Fruit fly (Drosophila melanogaster) whole organism, embryonic: Measurements from ENCODE around the gene COX7B.

Source experiments
- Asciz ChIP-seq: fragments of 200-800 bp; sonication (Bioruptor generic); optimal IDR thresholded peaks from 2 replicates; lab custom pipeline; 2017; ENCODE audit warnings: missing biosample characterization, mild to moderate bottlenecking, missing genetic modification characterization, missing genetic modification reagents
- Bdp1 ChIP-seq: fragments of 200-800 bp; sonication (Bioruptor generic); optimal IDR thresholded peaks from 3 replicates; lab custom pipeline; 2016; ENCODE audit warnings: missing biosample characterization, missing genetic modification characterization
- Blimp-1 ChIP-seq: fragments of 200-800 bp; sonication (Bioruptor generic); optimal IDR thresholded peaks from 3 replicates; lab custom pipeline; 2018; ENCODE audit warnings: missing biosample characterization, missing genetic modification characterization, mild to moderate bottlenecking, moderate library complexity, missing genetic modification reagents
- CG10267 ChIP-seq: fragments of 200-800 bp; sonication (Bioruptor generic); optimal IDR thresholded peaks from 2 replicates; lab custom pipeline; 2018; ENCODE audit warnings: missing biosample characterization, mild to moderate bottlenecking, missing genetic modification characterization, moderate library complexity
- CG10274 ChIP-seq: fragments of 200-800 bp; sonication (Bioruptor generic); optimal IDR thresholded peaks from 3 replicates; lab custom pipeline; 2017; ENCODE audit warnings: missing biosample characterization, mild to moderate bottlenecking, missing genetic modification characterization
- CG11456 ChIP-seq: fragments of 200-800 bp; sonication (Bioruptor generic); IDR thresholded peaks from 3 replicates; pipeline ENCODE4 v1.3.6; 2022; ENCODE audit warnings: missing biosample characterization, missing genetic modification characterization
- CG12236 ChIP-seq: fragments of 200-800 bp; sonication (Bioruptor generic); optimal IDR thresholded peaks from 2 replicates; lab custom pipeline; 2016; ENCODE audit warnings: missing biosample characterization, missing genetic modification characterization
- CG12744 ChIP-seq: fragments of 200-800 bp; sonication (Bioruptor generic); optimal IDR thresholded peaks from 2 replicates; lab custom pipeline; 2016; ENCODE audit warnings: missing biosample characterization, missing genetic modification characterization
- CG13894 ChIP-seq: fragments of 200-800 bp; sonication (Bioruptor generic); optimal IDR thresholded peaks from 3 replicates; lab custom pipeline; 2018; ENCODE audit warnings: missing biosample characterization, mild to moderate bottlenecking, missing genetic modification characterization, moderate library complexity
- CG1647 ChIP-seq: fragments of 200-800 bp; sonication (Bioruptor generic); optimal IDR thresholded peaks from 3 replicates; lab custom pipeline; 2016; ENCODE audit warnings: missing biosample characterization, missing genetic modification characterization
- CG17802 ChIP-seq: fragments of 200-800 bp; sonication (Bioruptor generic); optimal IDR thresholded peaks from 2 replicates; lab custom pipeline; 2018; ENCODE audit warnings: missing biosample characterization, mild to moderate bottlenecking, missing genetic modification characterization, moderate library complexity
- CG18599 ChIP-seq: fragments of 200-800 bp; sonication (Bioruptor generic); optimal IDR thresholded peaks from 3 replicates; lab custom pipeline; 2017; ENCODE audit warnings: missing biosample characterization, missing genetic modification characterization, mild to moderate bottlenecking, moderate library complexity, missing genetic modification reagents
- CG2116 ChIP-seq: fragments of 200-800 bp; sonication (Bioruptor generic); optimal IDR thresholded peaks from 3 replicates; lab custom pipeline; 2018; ENCODE audit warnings: missing biosample characterization, mild to moderate bottlenecking, missing genetic modification characterization
- CG3163 ChIP-seq: fragments of 200-800 bp; sonication (Bioruptor generic); optimal IDR thresholded peaks from 3 replicates; lab custom pipeline; 2016; ENCODE audit warnings: missing biosample characterization, missing genetic modification characterization
- CG32767 ChIP-seq: fragments of 200-800 bp; sonication (Bioruptor generic); IDR thresholded peaks from 2 replicates; pipeline ENCODE4 v1.3.6; 2022; ENCODE audit warnings: missing biosample characterization, missing genetic modification characterization
- CG32772 ChIP-seq: fragments of 200-800 bp; sonication (Bioruptor generic); IDR thresholded peaks from 2 replicates; pipeline ENCODE4 v1.3.6; 2022; ENCODE audit warnings: missing biosample characterization, missing genetic modification characterization
- CG6689 ChIP-seq: fragments of 200-800 bp; sonication (Bioruptor generic); IDR thresholded peaks from 2 replicates; pipeline ENCODE4 v1.3.6; 2022; ENCODE audit warnings: missing biosample characterization, missing genetic modification characterization
- CG9437 ChIP-seq: fragments of 200-800 bp; sonication (Bioruptor generic); optimal IDR thresholded peaks from 2 replicates; lab custom pipeline; 2018; ENCODE audit warnings: missing biosample characterization, mild to moderate bottlenecking, missing genetic modification characterization
- D ChIP-seq, 2 experiments: fragments of 200-800 bp in 1 of 2; fragments of >200 bp in 1 of 2; sonication (Bioruptor generic) in 1 of 2; optimal IDR thresholded peaks; 2 replicates in 1 of 2; 3 replicates in 1 of 2; lab custom pipeline; 2017; ENCODE audit warnings: mild to moderate bottlenecking in 1 of 2, missing biosample characterization in 1 of 2, missing genetic modification characterization in 1 of 2, missing genetic modification reagents in 1 of 2
- Dfd ChIP-seq, 2 experiments: fragments of >200 bp; optimal IDR thresholded peaks; 2 replicates each; lab custom pipeline; 2017; ENCODE audit warnings: missing biosample characterization in 2 of 2, missing genetic modification characterization in 2 of 2
- Dref ChIP-seq: fragments of 200-800 bp; sonication (Bioruptor generic); IDR thresholded peaks from 2 replicates; pipeline ENCODE4 v1.3.6; 2022; ENCODE audit warnings: missing biosample characterization, missing genetic modification characterization
- Elba2 ChIP-seq: fragments of 200-800 bp; sonication (Bioruptor generic); optimal IDR thresholded peaks from 3 replicates; lab custom pipeline; 2016; ENCODE audit warnings: missing biosample characterization, missing genetic modification characterization
- NFAT ChIP-seq: fragments of 200-800 bp; sonication (Bioruptor generic); IDR thresholded peaks from 2 replicates; pipeline ENCODE4 v1.3.6; 2022; ENCODE audit warnings: missing biosample characterization, missing genetic modification characterization
- NfI ChIP-seq: fragments of 200-800 bp; sonication (Bioruptor generic); optimal IDR thresholded peaks from 3 replicates; lab custom pipeline; 2018; ENCODE audit warnings: missing biosample characterization, mild to moderate bottlenecking, missing genetic modification characterization, moderate library complexity
- Opbp ChIP-seq: fragments of 200-800 bp; sonication (Bioruptor generic); IDR thresholded peaks from 3 replicates; pipeline ENCODE4 v1.3.6; 2022; ENCODE audit warnings: missing biosample characterization, missing genetic modification characterization; ENCODE audit not compliant: partially characterized antibody
- Side ChIP-seq: fragments of 200-800 bp; sonication (Bioruptor generic); optimal IDR thresholded peaks from 2 replicates; lab custom pipeline; 2016; ENCODE audit warnings: missing biosample characterization, missing genetic modification characterization
- Sry-β ChIP-seq: fragments of 200-800 bp; sonication (Bioruptor generic); optimal IDR thresholded peaks from 2 replicates; lab custom pipeline; 2018; ENCODE audit warnings: missing biosample characterization, mild to moderate bottlenecking, missing genetic modification characterization, moderate library complexity
- Xrp1 ChIP-seq: fragments of 200-800 bp; sonication (Bioruptor generic); IDR thresholded peaks from 2 replicates; pipeline ENCODE4 v1.3.6; 2022; ENCODE audit warnings: missing biosample characterization, missing genetic modification characterization
- bab2 ChIP-seq: fragments of 200-800 bp; sonication (Bioruptor generic); optimal IDR thresholded peaks from 2 replicates; lab custom pipeline; 2016; ENCODE audit warnings: missing biosample characterization, missing genetic modification characterization
- bsh ChIP-seq, 2 experiments: fragments of 200-800 bp; sonication (Bioruptor generic); optimal IDR thresholded peaks; 2 replicates each; lab custom pipeline; 2017 to 2018; ENCODE audit warnings: mild to moderate bottlenecking in 2 of 2, missing biosample characterization in 2 of 2, missing genetic modification characterization in 2 of 2, moderate library complexity in 1 of 2
- chn ChIP-seq: fragments of 200-800 bp; sonication (Bioruptor generic); optimal IDR thresholded peaks from 2 replicates; lab custom pipeline; 2016; ENCODE audit warnings: missing biosample characterization, missing genetic modification characterization
- ci ChIP-seq: fragments of 200-800 bp; sonication (Bioruptor generic); IDR thresholded peaks from 3 replicates; pipeline ENCODE4 v1.3.6; 2022; ENCODE audit warnings: missing biosample characterization, missing genetic modification characterization
- danr ChIP-seq: fragments of 200-800 bp; sonication (Bioruptor generic); IDR thresholded peaks from 2 replicates; pipeline ENCODE4 v1.3.6; 2022; ENCODE audit warnings: missing biosample characterization, missing genetic modification characterization
- dmrt11E ChIP-seq: fragments of 200-800 bp; sonication (Bioruptor generic); optimal IDR thresholded peaks from 3 replicates; lab custom pipeline; 2018; ENCODE audit warnings: missing biosample characterization, mild to moderate bottlenecking, missing genetic modification characterization, moderate library complexity
- eve ChIP-seq, 2 experiments: fragments of >200 bp; optimal IDR thresholded peaks; 2 replicates each; lab custom pipeline; 2017; ENCODE audit warnings: missing biosample characterization in 2 of 2, missing genetic modification characterization in 2 of 2
- ewg ChIP-seq: fragments of 200-800 bp; sonication (Bioruptor generic); optimal IDR thresholded peaks from 3 replicates; lab custom pipeline; 2017; ENCODE audit warnings: mild to moderate bottlenecking, missing biosample characterization, missing genetic modification reagents, missing genetic modification characterization
- fd102C ChIP-seq: fragments of 200-800 bp; sonication (Bioruptor generic); optimal IDR thresholded peaks from 2 replicates; lab custom pipeline; 2018; ENCODE audit warnings: missing biosample characterization, mild to moderate bottlenecking, missing genetic modification characterization, moderate library complexity
- gro ChIP-seq: fragments of 200-800 bp; sonication (Bioruptor generic); optimal IDR thresholded peaks from 2 replicates; lab custom pipeline; 2016; ENCODE audit warnings: missing biosample characterization, missing genetic modification characterization
- maf-S ChIP-seq: fragments of 200-800 bp; sonication (Bioruptor generic); optimal IDR thresholded peaks from 2 replicates; lab custom pipeline; 2016; ENCODE audit warnings: missing biosample characterization, missing genetic modification characterization
- nerfin-1 ChIP-seq: fragments of 200-800 bp; sonication (Bioruptor generic); optimal IDR thresholded peaks from 3 replicates; lab custom pipeline; 2019; ENCODE audit warnings: missing biosample characterization, mild to moderate bottlenecking, missing genetic modification characterization, moderate library complexity
- nmo ChIP-seq: fragments of 200-800 bp; sonication (Bioruptor generic); optimal IDR thresholded peaks from 2 replicates; lab custom pipeline; 2018; ENCODE audit warnings: missing biosample characterization, mild to moderate bottlenecking, missing genetic modification characterization, moderate library complexity
- odd ChIP-seq: fragments of 200-800 bp; sonication (Bioruptor generic); optimal IDR thresholded peaks from 2 replicates; lab custom pipeline; 2017; ENCODE audit warnings: missing biosample characterization, mild to moderate bottlenecking, missing genetic modification characterization
- org-1 ChIP-seq: fragments of 200-800 bp; sonication (Bioruptor generic); optimal IDR thresholded peaks from 2 replicates; lab custom pipeline; 2017; ENCODE audit warnings: missing biosample characterization, missing genetic modification characterization
- peb ChIP-seq: fragments of 200-800 bp; sonication (Bioruptor generic); IDR thresholded peaks from 2 replicates; pipeline ENCODE4 v1.3.6; 2022; ENCODE audit warnings: missing biosample characterization, missing genetic modification characterization
- prd ChIP-seq, 3 experiments: fragments of >200 bp in 2 of 3; fragments of 200-800 bp in 1 of 3; sonication (Bioruptor generic) in 1 of 3; optimal IDR thresholded peaks in 2 of 3; IDR thresholded peaks in 1 of 3; 2 replicates in 2 of 3; 3 replicates in 1 of 3; pipeline versions ENCODE4 v1.3.6 to Lab custom; 2017 to 2022; ENCODE audit warnings: missing biosample characterization in 1 of 3, missing genetic modification characterization in 1 of 3
- shn ChIP-seq: fragments of 200-800 bp; sonication (Bioruptor generic); optimal IDR thresholded peaks from 3 replicates; lab custom pipeline; 2016; ENCODE audit warnings: missing biosample characterization, missing genetic modification characterization
- sim ChIP-seq: fragments of 200-800 bp; sonication (Bioruptor generic); IDR thresholded peaks from 2 replicates; pipeline ENCODE4 v1.3.6; 2022; ENCODE audit warnings: missing biosample characterization, missing genetic modification characterization
- so ChIP-seq: fragments of 200-800 bp; sonication (Bioruptor generic); IDR thresholded peaks from 3 replicates; pipeline ENCODE4 v1.3.6; 2022; ENCODE audit warnings: missing biosample characterization, missing genetic modification characterization
- tx ChIP-seq: fragments of 200-800 bp; sonication (Bioruptor generic); optimal IDR thresholded peaks from 2 replicates; lab custom pipeline; 2016; ENCODE audit warnings: missing biosample characterization, missing genetic modification characterization

COX7B gene

DNA sequence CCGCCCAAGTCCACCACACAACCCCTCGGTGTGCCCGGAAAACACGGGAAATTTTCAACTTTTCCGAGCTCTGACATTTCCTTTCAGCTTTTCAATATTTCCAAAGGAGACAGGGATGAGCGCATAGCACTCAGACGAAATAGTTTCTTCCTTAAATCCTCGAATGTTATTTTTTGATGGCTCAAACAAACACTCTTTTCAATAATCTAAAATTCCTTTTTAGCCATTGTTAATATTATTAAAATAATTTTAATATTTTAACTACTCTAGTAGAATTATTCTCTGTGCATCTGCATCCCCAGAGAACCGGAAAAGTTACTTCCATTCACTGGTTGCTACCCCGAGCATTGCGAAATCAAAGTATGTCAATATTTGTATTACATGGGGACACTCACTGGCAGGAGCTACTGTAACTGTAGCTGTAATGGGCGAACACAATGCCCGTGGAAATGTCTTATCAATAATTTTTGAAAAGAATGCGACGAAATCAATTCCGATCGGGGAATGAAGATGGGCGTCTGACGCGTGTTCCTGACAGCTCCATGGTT lies 32.5 kb downstream of the COX7B start (continued):
- TF ChIP-seq odd (GFP tag; lab: Kevin White, UChicago) (no peak), fd102C (GFP tag; lab: Kevin White, UChicago) (no peak), shn (GFP tag; lab: Kevin White, UChicago) (no peak), D (optimal IDR thresholded peaks at IDR 0.05; lab: Kevin White, UChicago) (no peak), D (GFP tag; optimal IDR thresholded peaks at IDR 0.05; lab: Kevin White, UChicago) (peak; percentile 8), nmo (GFP tag; lab: Kevin White, UChicago) (peak; percentile 31), gro (GFP tag; lab: Kevin White, UChicago) (no peak), eve (GFP tag; optimal IDR thresholded peaks at IDR 0.05; lab: Kevin White, UChicago) (no peak), ci (GFP tag; lab: Robert Waterston, UW) (0 out of 3 replicates have a peak, but pooled peaks have one; percentile 36), CG13894 (no peak), Blimp-1 (GFP tag; lab: Kevin White, UChicago) (peak; percentile 37), tx (no peak), sim (GFP tag; lab: Robert Waterston, UW) (0 out of 2 replicates have a peak, but pooled peaks have one; percentile 28), CG12744 (no peak), CG3163 (GFP tag; lab: Kevin White, UChicago) (no peak), Elba2 (GFP tag; lab: Kevin White, UChicago) (no peak), Sry-β (GFP tag; lab: Kevin White, UChicago) (peak; percentile 31), so (GFP tag; lab: Robert Waterston, UW) (no peak), CG32767 (no peak), CG17802 (tag; lab: Kevin White, UChicago) (no peak), Opbp (GFP tag; lab: Robert Waterston, UW) (no peak), bsh (GFP tag; optimal IDR thresholded peaks at IDR 0.05; lab: Kevin White, UChicago) (peak in 1 of 2 experiments; percentile 57), Side (GFP tag; lab: Kevin White, UChicago) (no peak), CG10267 (peak; percentile 25), danr (GFP tag; lab: Robert Waterston, UW) (no peak), NFAT (GFP tag; lab: Robert Waterston, UW) (no peak), org-1 (GFP tag; lab: Kevin White, UChicago) (no peak), prd (optimal IDR thresholded peaks at IDR 0.05; lab: Kevin White, UChicago) (no peak), prd (GFP tag; IDR thresholded peaks at IDR 0.05; lab: Robert Waterston, UW) (peak; percentile 29; the same call in 1 of the 3 replicates), Dfd (GFP tag; optimal IDR thresholded peaks at IDR 0.05; lab: Kevin White, UChicago) (no peak), CG32772 (no peak), Xrp1 (peak; percentile 62; the same call in 1 of the 2 replicates), peb (GFP tag; lab: Robert Waterston, UW) (no peak), maf-S (no peak), CG6689 (GFP tag; lab: Robert Waterston, UW) (peak; percentile 53; the same call in 1 of the 2 replicates), CG2116 (no peak), Asciz (GFP tag; lab: Kevin White, UChicago) (peak; percentile 12), CG11456 (no peak), NfI (GFP tag; lab: Kevin White, UChicago) (no peak), bab2 (GFP tag; lab: Kevin White, UChicago) (no peak), dmrt11E (peak; percentile 47), CG18599 (GFP tag; lab: Kevin White, UChicago) (peak; percentile 54), CG9437 (GFP tag; lab: Kevin White, UChicago) (peak; percentile 1), chn (no peak), CG12236 (GFP tag; lab: Kevin White, UChicago) (no peak), CG1647 (no peak), Bdp1 (GFP tag; lab: Kevin White, UChicago) (no peak), nerfin-1 (tag; lab: Kevin White, UChicago) (peak; percentile 0), CG10274 (GFP tag; lab: Kevin White, UChicago) (no peak), ewg (GFP tag; lab: Kevin White, UChicago) (no peak), Dref (GFP tag; lab: Robert Waterston, UW) (no peak)
